Worm (Caenorhabditis elegans): ENCODE measurements around the gene srh-308.
A peak's percentile ranks its signal among the peaks of the same experiment; 100 is the strongest.

Gene srh-308

ce11 chrV:14013638-14014037 lies 3.7 kb downstream of the srh-308 start:
- no peak for TF ChIP-seq nhr-237 (tag; optimal IDR thresholded peaks at IDR 0.05)
- TF ChIP-seq unc-120 (tag; optimal IDR thresholded peaks at IDR 0.05; ENCODE audit: poor library complexity, severe bottlenecking) = no peak
- no peak for TF ChIP-seq nhr-28 (tag; optimal IDR thresholded peaks at IDR 0.05)
- TF ChIP-seq bed-3 (GFP tag; optimal IDR thresholded peaks at IDR 0.05) = no peak
- TF ChIP-seq unc-39 (tag; optimal IDR thresholded peaks at IDR 0.05) = no peak
- no peak for TF ChIP-seq mep-1 (tag; optimal IDR thresholded peaks at IDR 0.05)
- no peak for TF ChIP-seq elt-3 (tag; optimal IDR thresholded peaks at IDR 0.05)
- no peak for TF ChIP-seq nhr-2 (tag; optimal IDR thresholded peaks at IDR 0.05)
- no peak for TF ChIP-seq mab-5 (tag; optimal IDR thresholded peaks at IDR 0.05)
- no peak for TF ChIP-seq elt-1 (tag; optimal IDR thresholded peaks at IDR 0.05; ENCODE audit: borderline replicate concordance, insufficient read depth)
- TF ChIP-seq sem-2 (GFP tag; optimal IDR thresholded peaks at IDR 0.05) = no peak
- no peak for TF ChIP-seq ceh-43 (GFP tag; optimal IDR thresholded peaks at IDR 0.05)

DNA sequence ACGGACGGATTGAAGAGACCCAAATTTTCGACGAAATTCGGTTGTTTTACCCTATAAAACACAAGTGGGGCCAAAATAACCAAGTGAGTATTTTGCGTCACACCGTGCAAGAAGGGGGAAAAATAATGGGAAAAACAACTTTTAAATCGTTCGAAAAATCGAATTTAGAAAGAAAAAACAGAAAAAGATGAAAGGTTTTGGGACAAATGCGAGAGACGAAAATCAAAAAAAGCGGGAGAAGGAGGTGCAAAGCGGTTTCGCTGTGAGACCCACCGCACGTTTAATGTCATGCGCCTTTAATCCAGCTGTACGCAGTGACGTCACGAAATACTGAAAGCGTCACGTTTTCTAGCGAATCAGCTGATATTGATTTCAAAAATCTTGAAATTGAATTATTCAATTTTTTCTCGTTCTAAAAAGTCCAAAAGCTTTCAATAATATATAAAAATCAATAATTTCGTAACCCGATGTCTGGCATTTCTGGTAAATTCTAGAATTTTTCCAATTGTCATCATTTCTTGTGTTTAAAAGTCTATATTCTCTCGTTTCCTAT lies 5.3 kb downstream of the srh-308 start, which contains the start of the genes ddx-17 and aip-1:
TSS of gene ddx-17 (minus strand) at position 51 of the 553 bp plus-strand sequence.
TSS of gene aip-1 (plus strand) at position 332 of the 553 bp plus-strand sequence.
- TF ChIP-seq ces-1 (GFP tag; optimal IDR thresholded peaks at IDR 0.05) (peak; percentile 53), lin-32 (GFP tag; optimal IDR thresholded peaks at IDR 0.05) (no peak), lin-13 (tag; optimal IDR thresholded peaks at IDR 0.05) (peak; percentile 59), lsy-2 (tag; optimal IDR thresholded peaks at IDR 0.05) (peak; percentile 50), pha-4 (tag; optimal IDR thresholded peaks at IDR 0.05) (peak; percentile 24), mep-1 (tag; optimal IDR thresholded peaks at IDR 0.05) (peak; percentile 70), cnd-1 (tag; optimal IDR thresholded peaks at IDR 0.05) (no peak), nhr-237 (tag; optimal IDR thresholded peaks at IDR 0.05) (peak; percentile 42), ceh-39 (tag; optimal IDR thresholded peaks at IDR 0.05) (peak; percentile 40), nhr-28 (tag; optimal IDR thresholded peaks at IDR 0.05) (no peak), sptf-1 (tag; optimal IDR thresholded peaks at IDR 0.05) (no peak)

DNA sequence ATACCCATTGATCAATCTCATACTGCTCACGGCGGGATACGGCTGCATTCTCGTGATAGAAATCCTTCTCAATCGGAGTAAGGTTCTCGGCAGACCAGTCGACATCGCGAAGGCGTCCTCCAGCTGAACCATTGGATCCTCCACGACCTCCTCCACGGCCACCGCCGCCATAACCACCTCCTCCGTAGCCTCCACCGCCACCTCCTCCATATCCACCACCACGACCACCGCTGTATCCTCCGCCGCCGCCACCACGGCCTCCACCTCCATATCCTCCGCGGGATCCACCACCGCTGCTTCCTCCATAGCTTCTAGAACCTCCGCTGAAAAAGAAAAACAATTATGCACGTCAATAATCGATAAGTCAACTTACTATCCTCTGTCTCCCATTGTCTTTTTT lies 5.9 kb downstream of the srh-308 start:
- TF ChIP-seq unc-39 (tag; optimal IDR thresholded peaks at IDR 0.05) = no peak
- TF ChIP-seq elt-1 (tag; optimal IDR thresholded peaks at IDR 0.05; ENCODE audit: borderline replicate concordance, insufficient read depth) = no peak
- no peak for TF ChIP-seq ces-1 (GFP tag; optimal IDR thresholded peaks at IDR 0.05)
- no peak for TF ChIP-seq sptf-1 (tag; optimal IDR thresholded peaks at IDR 0.05)
- peak; percentile 13 for TF ChIP-seq sem-2 (GFP tag; optimal IDR thresholded peaks at IDR 0.05)
- TF ChIP-seq zip-8 (tag; optimal IDR thresholded peaks at IDR 0.05) = no peak

DNA sequence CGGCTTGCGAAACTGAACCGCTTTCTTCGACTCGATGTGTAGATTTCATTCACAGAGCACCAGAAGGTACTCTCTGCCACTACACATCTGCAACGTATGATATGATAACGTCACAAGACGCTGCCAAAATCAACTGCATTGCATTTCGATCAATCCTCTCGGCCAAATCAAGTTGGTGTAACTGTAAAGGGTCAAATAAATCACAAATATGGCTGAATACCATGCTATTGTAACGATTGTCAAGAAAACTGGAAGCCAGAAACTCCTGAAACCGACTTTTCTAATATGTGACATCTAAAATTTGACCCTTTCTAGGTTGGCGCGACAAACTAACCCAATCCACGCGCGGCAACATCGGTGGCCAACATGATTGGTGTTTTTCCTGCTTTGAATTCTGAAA lies 7.4 kb downstream of the srh-308 start:
- TF ChIP-seq elt-3 (tag; optimal IDR thresholded peaks at IDR 0.05) (no peak), nhr-2 (tag; optimal IDR thresholded peaks at IDR 0.05) (no peak), elt-1 (tag; optimal IDR thresholded peaks at IDR 0.05; ENCODE audit: borderline replicate concordance, insufficient read depth) (no peak), sptf-1 (tag; optimal IDR thresholded peaks at IDR 0.05) (no peak), drap-1 (GFP tag; optimal IDR thresholded peaks at IDR 0.05) (no peak), ceh-83 (GFP tag; optimal IDR thresholded peaks at IDR 0.05) (no peak), nhr-12 (tag; optimal IDR thresholded peaks at IDR 0.05) (no peak), mep-1 (tag; optimal IDR thresholded peaks at IDR 0.05) (no peak), zip-8 (tag; optimal IDR thresholded peaks at IDR 0.05) (no peak), ztf-11 (tag; optimal IDR thresholded peaks at IDR 0.05) (no peak), ham-2 (GFP tag; optimal IDR thresholded peaks at IDR 0.05) (no peak), bed-3 (GFP tag; optimal IDR thresholded peaks at IDR 0.05) (no peak), ceh-43 (GFP tag; optimal IDR thresholded peaks at IDR 0.05) (no peak), hlh-1 (tag; optimal IDR thresholded peaks at IDR 0.05) (no peak), nhr-76 (tag; optimal IDR thresholded peaks at IDR 0.05) (no peak), cnd-1 (tag; optimal IDR thresholded peaks at IDR 0.05) (no peak), flh-1 (GFP tag; optimal IDR thresholded peaks at IDR 0.05) (no peak), lin-32 (GFP tag; optimal IDR thresholded peaks at IDR 0.05) (no peak), blmp-1 (tag; optimal IDR thresholded peaks at IDR 0.05) (no peak), lin-13 (tag; optimal IDR thresholded peaks at IDR 0.05) (no peak)

DNA sequence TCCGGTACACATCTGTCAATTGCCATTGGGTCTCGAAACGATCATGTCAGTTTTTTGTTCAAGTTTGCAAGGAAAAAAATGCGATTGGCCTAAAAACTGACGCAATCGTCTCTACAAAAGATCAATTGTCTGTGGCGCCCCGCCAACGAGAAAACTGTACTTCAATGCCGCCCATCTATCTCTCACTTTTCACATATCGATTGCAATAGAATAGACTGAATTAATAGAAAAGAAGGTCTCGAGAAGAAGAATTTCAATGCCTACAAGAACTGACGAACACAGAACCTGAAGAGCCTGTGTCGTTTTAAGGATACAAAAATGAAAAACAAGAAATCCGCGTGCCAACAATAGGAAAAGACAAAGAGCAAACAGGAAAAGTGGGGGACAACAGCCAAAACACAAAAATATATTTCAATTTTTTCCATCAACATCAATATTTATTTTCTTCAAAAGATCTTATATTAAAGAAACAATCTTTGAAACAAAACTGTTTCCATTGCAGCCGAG lies 9.0 kb downstream of the srh-308 start:
- no peak for TF ChIP-seq ceh-83 (GFP tag; optimal IDR thresholded peaks at IDR 0.05)
- TF ChIP-seq nhr-76 (tag; optimal IDR thresholded peaks at IDR 0.05) = no peak
- no peak for TF ChIP-seq pha-4 (tag; optimal IDR thresholded peaks at IDR 0.05)
- TF ChIP-seq zip-8 (tag; optimal IDR thresholded peaks at IDR 0.05) = no peak
